Worm (Caenorhabditis elegans) whole organism, L2 larva: Measurements from ENCODE around the gene C45G9.11.

Experiments
- R02D3.7 ChIP-seq: fragments of 150-350 bp; optimal IDR thresholded peaks from 2 replicates; lab custom pipeline; 2014; ENCODE audit warnings: missing biosample characterization, missing genetic modification characterization
- egl-27 ChIP-seq: sonication (generic microtip); optimal IDR thresholded peaks from 3 replicates; lab custom pipeline; 2017; ENCODE audit warnings: missing biosample characterization, missing genetic modification reagents, missing genetic modification characterization
- elt-3 ChIP-seq: sonication (generic microtip); optimal IDR thresholded peaks from 2 replicates; lab custom pipeline; 2017; ENCODE audit warnings: missing biosample characterization, missing genetic modification characterization
- lin-11 ChIP-seq: fragments of 150-350 bp; sonication (generic microtip); optimal IDR thresholded peaks from 2 replicates; lab custom pipeline; 2014; ENCODE audit warnings: missing biosample characterization, missing genetic modification characterization, inconsistent platforms, mixed read lengths
- lsy-2 ChIP-seq, 2 experiments: fragments of 150-350 bp in 1 of 2; sonication (generic microtip) in 1 of 2; optimal IDR thresholded peaks; 2 replicates each; lab custom pipeline; 2014 to 2017; ENCODE audit warnings: missing biosample characterization in 2 of 2, missing genetic modification characterization in 2 of 2
- nhr-12 ChIP-seq: fragments of 150-350 bp; optimal IDR thresholded peaks from 2 replicates; lab custom pipeline; 2014; ENCODE audit warnings: missing biosample characterization, missing genetic modification characterization
- nhr-25 ChIP-seq: fragments of 150-350 bp; sonication (generic microtip); optimal IDR thresholded peaks from 3 replicates; lab custom pipeline; 2014; ENCODE audit warnings: missing biosample characterization, missing genetic modification characterization
- nhr-77 ChIP-seq: fragments of 150-350 bp; optimal IDR thresholded peaks from 2 replicates; lab custom pipeline; 2014; ENCODE audit warnings: missing biosample characterization, missing genetic modification characterization
- unc-55 ChIP-seq: fragments of 150-350 bp; sonication (generic microtip); optimal IDR thresholded peaks from 3 replicates; lab custom pipeline; 2014; ENCODE audit warnings: missing biosample characterization, missing genetic modification reagents, missing genetic modification characterization
- unc-62 ChIP-seq: fragments of 150-350 bp; optimal IDR thresholded peaks from 2 replicates; lab custom pipeline; 2014; ENCODE audit warnings: missing biosample characterization, missing genetic modification reagents, missing genetic modification characterization
- ztf-11 ChIP-seq: sonication (generic microtip); optimal IDR thresholded peaks from 2 replicates; lab custom pipeline; 2017; ENCODE audit warnings: missing biosample characterization, missing genetic modification characterization
- ztf-4 ChIP-seq: fragments of 150-350 bp; optimal IDR thresholded peaks from 2 replicates; lab custom pipeline; 2014; ENCODE audit warnings: missing biosample characterization, missing genetic modification characterization

- no peak for TF ChIP-seq R02D3.7 (tag; lab: Kevin White, UChicago)
- no peak for TF ChIP-seq elt-3
- no peak for TF ChIP-seq ztf-4
- TF ChIP-seq egl-27 (tag; lab: Kevin White, UChicago): no peak
- TF ChIP-seq unc-62 (GFP tag; lab: Kevin White, UChicago): no peak
- TF ChIP-seq nhr-77 (tag; lab: Kevin White, UChicago): no peak
- TF ChIP-seq lsy-2 (tag; optimal IDR thresholded peaks at IDR 0.05; lab: Kevin White, UChicago): no peak
- no peak for TF ChIP-seq nhr-12 (tag; lab: Kevin White, UChicago)
- TF ChIP-seq unc-55 (GFP tag; lab: Kevin White, UChicago): no peak
- TF ChIP-seq ztf-11 (tag; lab: Kevin White, UChicago): no peak
- no peak for TF ChIP-seq nhr-25
- TF ChIP-seq lin-11 (tag; lab: Kevin White, UChicago): no peak
These were observed 16.6 kb downstream of the C45G9.11 start, which contains the start of gene C45G9.15 for ce11 chrIII:5051949-5052348.
